Fruit fly (Drosophila melanogaster) whole organism, wandering third instar larva: ENCODE data around the gene Orct2.

Experiments used
- Abd-B ChIP-seq: fragments of >200 bp; optimal IDR thresholded peaks from 2 replicates; lab custom pipeline; 2017; ENCODE audit warnings: missing biosample characterization, missing genetic modification characterization
- Dfd ChIP-seq: fragments of >200 bp; optimal IDR thresholded peaks from 2 replicates; lab custom pipeline; 2017; ENCODE audit warnings: missing biosample characterization, missing genetic modification characterization
- Dif ChIP-seq: fragments of 200-275, 200-300 bp; sonication (Bioruptor generic); optimal IDR thresholded peaks from 2 replicates; lab custom pipeline; 2018; ENCODE audit warnings: missing biosample characterization, missing genetic modification characterization; ENCODE audit not compliant: partially characterized antibody
- Hr78 ChIP-seq: fragments of >200 bp; optimal IDR thresholded peaks from 2 replicates; lab custom pipeline; 2017; ENCODE audit warnings: missing biosample characterization, missing genetic modification characterization
- Myc ChIP-seq: fragments of >200 bp; optimal IDR thresholded peaks from 2 replicates; lab custom pipeline; 2017
- br ChIP-seq: fragments of 200-800 bp; sonication (Bioruptor generic); optimal IDR thresholded peaks from 2 replicates; lab custom pipeline; 2016; ENCODE audit warnings: missing biosample characterization, missing genetic modification characterization
- foxo ChIP-seq, 2 experiments: fragments of 200-800 bp; sonication (Bioruptor generic); optimal IDR thresholded peaks; 2 replicates in 1 of 2; 3 replicates in 1 of 2; lab custom pipeline; 2016 to 2017; ENCODE audit warnings: missing biosample characterization in 2 of 2, missing genetic modification characterization in 2 of 2
- pan ChIP-seq: fragments of >200 bp; optimal IDR thresholded peaks from 2 replicates; lab custom pipeline; 2017
- sage ChIP-seq: fragments of 200-800 bp; sonication (Bioruptor generic); optimal IDR thresholded peaks from 2 replicates; lab custom pipeline; 2016; ENCODE audit warnings: missing biosample characterization, mild to moderate bottlenecking, missing genetic modification characterization
- sv ChIP-seq: fragments of 200-800 bp; sonication (Bioruptor generic); optimal IDR thresholded peaks from 3 replicates; lab custom pipeline; 2016; ENCODE audit warnings: missing biosample characterization, missing genetic modification characterization
- tai ChIP-seq: sonication (Bioruptor generic); optimal IDR thresholded peaks from 2 replicates; lab custom pipeline; 2016; ENCODE audit warnings: missing biosample characterization, missing genetic modification characterization
- usp ChIP-seq: fragments of >200 bp; optimal IDR thresholded peaks from 2 replicates; lab custom pipeline; 2017; ENCODE audit warnings: missing biosample characterization, missing genetic modification characterization

DNA sequence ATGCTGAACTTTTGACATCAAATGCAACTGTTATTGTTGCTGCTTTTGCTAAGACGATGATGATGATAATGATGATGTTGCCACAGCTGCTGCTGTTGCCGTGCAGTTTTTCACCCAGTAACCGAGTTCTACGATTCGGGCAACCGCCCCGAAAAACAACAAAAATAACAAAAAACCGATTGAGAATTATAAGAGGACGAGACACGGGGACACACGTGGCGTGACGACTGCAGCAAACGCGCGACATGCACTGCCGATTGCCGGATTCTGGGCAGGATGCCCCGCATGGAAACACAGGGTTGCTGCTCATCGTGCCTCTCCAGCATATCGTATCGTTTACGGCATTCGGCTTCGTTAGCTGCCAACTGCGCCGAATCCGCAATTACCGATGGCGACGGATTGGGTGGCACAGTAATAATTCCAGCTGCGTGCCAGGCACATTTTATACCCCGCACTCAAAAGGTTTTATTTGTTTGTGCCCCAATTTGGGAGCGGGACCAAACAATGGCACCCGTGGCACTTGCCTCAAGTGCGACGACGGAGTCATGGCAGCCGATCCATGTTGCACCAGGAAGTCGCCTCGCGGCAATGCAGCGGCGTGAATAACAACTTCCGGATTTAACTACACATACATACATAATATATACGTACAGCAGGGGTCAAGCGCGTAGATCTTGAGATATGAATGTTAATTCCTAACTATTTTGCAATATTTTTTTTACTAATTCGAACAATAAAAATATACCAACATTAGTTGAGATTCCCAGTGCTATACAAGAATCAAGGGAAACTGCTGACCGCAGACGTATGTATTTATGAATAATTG lies 9.0 kb upstream of the Orct2 start:
- TF ChIP-seq br (GFP tag; lab: Kevin White, UChicago), result no peak
- no peak for TF ChIP-seq pan
- TF ChIP-seq sv (GFP tag; lab: Kevin White, UChicago), result no peak
- no peak for TF ChIP-seq tai (GFP tag; lab: Kevin White, UChicago)
- TF ChIP-seq sage (GFP tag; lab: Kevin White, UChicago), result no peak
- no peak for TF ChIP-seq usp (GFP tag; lab: Kevin White, UChicago)
- no peak for TF ChIP-seq Hr78 (GFP tag; lab: Kevin White, UChicago)
- TF ChIP-seq Dfd (GFP tag; lab: Kevin White, UChicago), result no peak
- TF ChIP-seq foxo (GFP tag; optimal IDR thresholded peaks at IDR 0.05; lab: Kevin White, UChicago), result no peak
- TF ChIP-seq Abd-B (GFP tag; lab: Kevin White, UChicago), result no peak
- TF ChIP-seq Myc (lab: Kevin White, UChicago), result no peak
- TF ChIP-seq Dif, result no peak
